Fruit fly (Drosophila melanogaster): Measurements from ENCODE around the gene eRF3.

The eRF3 gene

DNA sequence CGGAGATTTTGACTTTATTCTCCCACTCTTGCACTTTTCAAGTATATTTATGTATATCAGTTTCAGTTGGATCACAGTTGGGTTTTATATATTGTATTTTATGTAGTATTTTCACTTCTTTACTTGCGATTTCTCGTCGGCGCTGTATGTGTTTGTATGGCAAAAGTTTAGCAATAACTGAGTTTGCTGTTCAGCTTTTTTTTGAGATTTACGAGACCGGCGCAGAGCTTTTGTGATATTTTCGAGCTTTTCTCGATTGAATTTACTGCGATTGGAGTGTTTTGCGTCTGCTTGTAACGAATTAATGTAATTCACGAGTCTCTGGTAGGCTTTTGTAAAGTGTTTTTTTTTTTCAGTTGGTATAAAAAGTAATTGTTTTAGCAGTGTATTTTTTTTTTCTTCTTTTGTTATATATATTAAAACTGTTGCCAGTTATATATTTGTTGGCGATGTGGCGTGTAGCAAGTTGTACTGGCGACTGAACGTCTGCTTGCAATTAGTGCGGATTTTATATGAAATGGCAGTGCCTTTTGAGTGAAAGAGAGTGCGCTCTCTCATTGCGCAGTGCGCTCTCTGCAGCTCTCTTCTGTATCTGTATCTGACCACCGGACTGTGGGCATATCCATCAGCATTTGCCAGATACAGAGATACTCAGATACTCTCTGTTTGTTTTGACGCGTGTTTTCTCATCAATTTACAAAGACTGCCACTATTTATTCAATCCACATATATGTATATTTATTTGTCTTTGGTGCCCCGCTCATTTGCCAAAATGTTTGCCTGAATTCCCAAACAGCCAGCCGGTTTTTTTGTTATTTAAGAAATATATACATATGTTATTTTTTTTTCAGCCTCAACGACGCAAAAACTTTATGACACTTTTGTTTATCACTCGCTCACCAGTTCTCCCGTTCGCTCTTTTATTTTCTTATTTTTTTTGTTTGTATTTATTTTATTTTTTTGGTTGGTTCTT, 26.8 kb downstream of the eRF3 start (continued):
- TF ChIP-seq Mes4 (GFP tag; optimal IDR thresholded peaks at IDR 0.05) (peak; percentile 7), CG14860 (GFP tag; IDR thresholded peaks at IDR 0.05; ENCODE audit: partially characterized antibody) (no peak), lmd (GFP tag; IDR thresholded peaks at IDR 0.05) (no peak), jigr1 (GFP tag; IDR thresholded peaks at IDR 0.05) (no peak), CG11093 (GFP tag; IDR thresholded peaks at IDR 0.05) (no peak), Asciz (GFP tag; optimal IDR thresholded peaks at IDR 0.05) (peak; percentile 60), CG7928 (GFP tag; optimal IDR thresholded peaks at IDR 0.05) (no peak), sr (GFP tag; IDR thresholded peaks at IDR 0.05) (peak; percentile 18; the same call in 2 of the 3 replicates), CG1792 (GFP tag; optimal IDR thresholded peaks at IDR 0.05) (no peak), HmgZ (tag; optimal IDR thresholded peaks at IDR 0.05) (peak; percentile 78), grau (tag; optimal IDR thresholded peaks at IDR 0.05) (peak; percentile 38), CkIIα-i1 (GFP tag; IDR thresholded peaks at IDR 0.05) (no peak), Spps (tag; optimal IDR thresholded peaks at IDR 0.05) (no peak), CG16815 (GFP tag; optimal IDR thresholded peaks at IDR 0.05) (no peak), CG8281 (tag; optimal IDR thresholded peaks at IDR 0.05) (peak; percentile 36), CG4282 (GFP tag; optimal IDR thresholded peaks at IDR 0.05) (no peak), scrt (GFP tag; optimal IDR thresholded peaks at IDR 0.05) (peak; percentile 74), zf30C (GFP tag; optimal IDR thresholded peaks at IDR 0.05) (peak; percentile 49), Atf-2 (GFP tag; optimal IDR thresholded peaks at IDR 0.05) (no peak), CG34376 (GFP tag; optimal IDR thresholded peaks at IDR 0.05) (peak; percentile 94), CoRest (tag; optimal IDR thresholded peaks at IDR 0.05) (peak; percentile 28), az2 (GFP tag; optimal IDR thresholded peaks at IDR 0.05) (no peak), Optix (GFP tag; IDR thresholded peaks at IDR 0.05) (no peak), CG14014 (GFP tag; IDR thresholded peaks at IDR 0.05) (peak; percentile 63; the same call in 1 of the 2 replicates), repo (GFP tag; optimal IDR thresholded peaks at IDR 0.05) (no peak), Nf-YB (GFP tag; optimal IDR thresholded peaks at IDR 0.05) (peak; percentile 31), CTCF (GFP tag; optimal IDR thresholded peaks at IDR 0.05) (no peak), sqz (GFP tag; optimal IDR thresholded peaks at IDR 0.05) (peak; percentile 92), CG17328 (GFP tag; IDR thresholded peaks at IDR 0.05) (peak; percentile 60), CG4424 (GFP tag; optimal IDR thresholded peaks at IDR 0.05) (no peak), HHEX (GFP tag; optimal IDR thresholded peaks at IDR 0.05) (peak; percentile 75), lola (GFP tag; optimal IDR thresholded peaks at IDR 0.05) (peak in 1 of 3 experiments; percentile 19), abd-A (tag; optimal IDR thresholded peaks at IDR 0.05) (peak; percentile 99), CG18764 (GFP tag; optimal IDR thresholded peaks at IDR 0.05) (peak; percentile 14), Myb (GFP tag; optimal IDR thresholded peaks at IDR 0.05) (no peak), B-H1 (GFP tag; IDR thresholded peaks at IDR 0.05) (no peak; the same call in 2 of the 3 replicates), usp (GFP tag; optimal IDR thresholded peaks at IDR 0.05) (no peak), hbn (GFP tag; IDR thresholded peaks at IDR 0.05; ENCODE audit: partially characterized antibody) (peak; percentile 37; the same call in 1 of the 2 replicates), lilli (GFP tag; optimal IDR thresholded peaks at IDR 0.05) (no peak), cato (GFP tag; optimal IDR thresholded peaks at IDR 0.05; ENCODE audit: borderline replicate concordance) (no peak), Kr (GFP tag; optimal IDR thresholded peaks at IDR 0.05) (peak; percentile 77), vvl (GFP tag; IDR thresholded peaks at IDR 0.05) (peak; percentile 68; the same call in 1 of the 2 replicates), CG16863 (GFP tag; optimal IDR thresholded peaks at IDR 0.05) (peak; percentile 10), Pdp1 (GFP tag; optimal IDR thresholded peaks at IDR 0.05) (peak in 1 of 2 experiments; percentile 39), CG13287 (GFP tag; IDR thresholded peaks at IDR 0.05; ENCODE audit: partially characterized antibody) (peak; percentile 39; the same call in 1 of the 2 replicates), CG6791 (GFP tag; IDR thresholded peaks at IDR 0.05; ENCODE audit: partially characterized antibody) (no peak), fd96Cb (tag; optimal IDR thresholded peaks at IDR 0.05) (no peak), Oaz (GFP tag; IDR thresholded peaks at IDR 0.05) (no peak)

Measured in whole organism, embryonic.